Worm (Caenorhabditis elegans) whole organism, mixed stage, embryonic: ENCODE results near the gene pmp-2.

Source experiments
- elt-3 ChIP-seq: fragments of 150-350 bp; optimal IDR thresholded peaks from 2 replicates; lab custom pipeline; 2014; ENCODE audit warnings: missing biosample characterization, missing genetic modification characterization
- flh-1 ChIP-seq: fragments of 200-800 bp; sonication (Bioruptor generic); optimal IDR thresholded peaks from 2 replicates; lab custom pipeline; 2018; ENCODE audit warnings: mild to moderate bottlenecking, missing genetic modification characterization, moderate library complexity, missing compliant biosample characterization
- lin-13 ChIP-seq: fragments of 150-350 bp; optimal IDR thresholded peaks from 2 replicates; lab custom pipeline; 2014; ENCODE audit warnings: missing biosample characterization, missing genetic modification characterization
- lsy-2 ChIP-seq: fragments of 150-350 bp; optimal IDR thresholded peaks from 2 replicates; lab custom pipeline; 2014; ENCODE audit warnings: missing biosample characterization, missing genetic modification characterization
- mls-2 ChIP-seq: sonication (generic microtip); optimal IDR thresholded peaks from 2 replicates; lab custom pipeline; 2016; ENCODE audit warnings: mild to moderate bottlenecking, missing genetic modification characterization, moderate library complexity, missing compliant biosample characterization
- nhr-12 ChIP-seq: fragments of 150-350 bp; optimal IDR thresholded peaks from 2 replicates; lab custom pipeline; 2014; ENCODE audit warnings: missing biosample characterization, missing genetic modification characterization
- nhr-2 ChIP-seq: fragments of 150-350 bp; optimal IDR thresholded peaks from 2 replicates; lab custom pipeline; 2014; ENCODE audit warnings: missing biosample characterization, missing genetic modification characterization
- nhr-237 ChIP-seq: fragments of 150-350 bp; optimal IDR thresholded peaks from 2 replicates; lab custom pipeline; 2014; ENCODE audit warnings: missing biosample characterization, missing genetic modification characterization
- nhr-28 ChIP-seq: fragments of 150-350 bp; optimal IDR thresholded peaks from 2 replicates; lab custom pipeline; 2014; ENCODE audit warnings: missing biosample characterization, missing genetic modification characterization
- nhr-76 ChIP-seq: sonication (generic microtip); optimal IDR thresholded peaks from 2 replicates; lab custom pipeline; 2017; ENCODE audit warnings: missing biosample characterization, missing genetic modification characterization
- pha-4 ChIP-seq: fragments of 150-350 bp; optimal IDR thresholded peaks from 2 replicates; lab custom pipeline; 2018; ENCODE audit warnings: missing biosample characterization, missing genetic modification reagents, missing genetic modification characterization
- snpc-4 ChIP-seq: fragments of 150-350 bp; optimal IDR thresholded peaks from 2 replicates; lab custom pipeline; 2014; ENCODE audit warnings: missing biosample characterization, missing genetic modification characterization
- unc-39 ChIP-seq: fragments of 150-350 bp; optimal IDR thresholded peaks from 2 replicates; lab custom pipeline; 2014; ENCODE audit warnings: missing biosample characterization, missing genetic modification characterization
- unc-62 ChIP-seq: fragments of 150-350 bp; optimal IDR thresholded peaks from 2 replicates; lab custom pipeline; 2014; ENCODE audit warnings: missing biosample characterization, missing genetic modification reagents, missing genetic modification characterization

ce11 chrII:6923792-6924191 lies 36.2 kb upstream of the pmp-2 start:
- TF ChIP-seq flh-1 (no peak), snpc-4 (no peak), pha-4 (tag; lab: Kevin White, UChicago) (no peak), nhr-28 (tag; lab: Kevin White, UChicago) (no peak), unc-62 (no peak), lin-13 (tag; lab: Kevin White, UChicago) (no peak), nhr-76 (tag; lab: Kevin White, UChicago) (no peak), nhr-237 (tag; lab: Kevin White, UChicago) (no peak), lsy-2 (tag; lab: Kevin White, UChicago) (peak; percentile 40), elt-3 (tag; lab: Kevin White, UChicago) (no peak), nhr-12 (no peak), nhr-2 (tag; lab: Kevin White, UChicago) (no peak), unc-39 (tag; lab: Kevin White, UChicago) (no peak), mls-2 (no peak)
